Fruit fly (Drosophila melanogaster) whole organism, prepupa: ENCODE results near the gene U2af38.

Experiments
- Blimp-1 ChIP-seq: fragments of 200-800 bp; sonication (Bioruptor generic); optimal IDR thresholded peaks from 3 replicates; lab custom pipeline; 2017; ENCODE audit warnings: missing biosample characterization, missing genetic modification characterization, mild to moderate bottlenecking, moderate library complexity, missing genetic modification reagents
- CG10631 ChIP-seq: fragments of 200-800 bp; sonication (Bioruptor generic); optimal IDR thresholded peaks from 2 replicates; lab custom pipeline; 2016; ENCODE audit warnings: missing biosample characterization, missing genetic modification characterization
- CG11294 ChIP-seq: fragments of 200-800 bp; sonication (Bioruptor generic); IDR thresholded peaks from 2 replicates; pipeline ENCODE4 v1.3.6; 2022; ENCODE audit warnings: missing biosample characterization, missing genetic modification characterization
- CG11762 ChIP-seq: fragments of 200-800 bp; sonication (Bioruptor generic); optimal IDR thresholded peaks from 3 replicates; lab custom pipeline; 2016; ENCODE audit warnings: missing biosample characterization, missing genetic modification characterization; ENCODE audit not compliant: insufficient read depth
- CG11902 ChIP-seq: fragments of 200-800 bp; sonication (Bioruptor generic); optimal IDR thresholded peaks from 3 replicates; lab custom pipeline; 2016; ENCODE audit warnings: missing biosample characterization, missing genetic modification characterization
- CG15336 ChIP-seq: fragments of 200-800 bp; sonication (Bioruptor generic); IDR thresholded peaks from 2 replicates; pipeline ENCODE4 v1.3.6; 2022; ENCODE audit warnings: missing biosample characterization, missing genetic modification characterization
- CG1621 ChIP-seq: fragments of 200-800 bp; sonication (Bioruptor generic); optimal IDR thresholded peaks from 3 replicates; lab custom pipeline; 2018; ENCODE audit warnings: missing biosample characterization, mild to moderate bottlenecking, missing genetic modification characterization
- CG16779 ChIP-seq: fragments of 200-800 bp; sonication (Bioruptor generic); optimal IDR thresholded peaks from 3 replicates; lab custom pipeline; 2017; ENCODE audit warnings: missing biosample characterization, mild to moderate bottlenecking, missing genetic modification characterization
- CG3032 ChIP-seq: fragments of 200-800 bp; optimal IDR thresholded peaks from 2 replicates; lab custom pipeline; 2019; ENCODE audit warnings: missing biosample characterization, mild to moderate bottlenecking, missing genetic modification characterization, moderate library complexity
- CG31627 ChIP-seq: fragments of 200-800 bp; sonication (Bioruptor generic); optimal IDR thresholded peaks from 3 replicates; lab custom pipeline; 2016; ENCODE audit warnings: missing biosample characterization, missing genetic modification characterization
- CG32006 ChIP-seq: fragments of 200-800 bp; sonication (Bioruptor generic); optimal IDR thresholded peaks from 3 replicates; lab custom pipeline; 2017; ENCODE audit warnings: missing biosample characterization, mild to moderate bottlenecking, missing genetic modification characterization
- CG34406 ChIP-seq: fragments of 200-800 bp; sonication (Bioruptor generic); optimal IDR thresholded peaks from 3 replicates; lab custom pipeline; 2016; ENCODE audit warnings: missing biosample characterization, missing genetic modification characterization
- CG4318 ChIP-seq: fragments of 200-800 bp; sonication (Bioruptor generic); optimal IDR thresholded peaks from 3 replicates; lab custom pipeline; 2017; ENCODE audit warnings: missing biosample characterization, mild to moderate bottlenecking, missing genetic modification characterization
- CG6163 ChIP-seq: fragments of 200-800 bp; sonication (Bioruptor generic); IDR thresholded peaks from 3 replicates; pipeline ENCODE4 v1.3.6; 2022; ENCODE audit warnings: missing biosample characterization, missing genetic modification characterization
- CG6276 ChIP-seq: fragments of 200-800 bp; sonication (Bioruptor generic); optimal IDR thresholded peaks from 2 replicates; lab custom pipeline; 2017; ENCODE audit warnings: missing biosample characterization, mild to moderate bottlenecking, missing genetic modification characterization
- CG6792 ChIP-seq: fragments of 200-800 bp; sonication (Bioruptor generic); optimal IDR thresholded peaks from 3 replicates; lab custom pipeline; 2016; ENCODE audit warnings: missing biosample characterization, missing genetic modification characterization
- CG6808 ChIP-seq: fragments of 200-800 bp; sonication (Bioruptor generic); optimal IDR thresholded peaks from 3 replicates; lab custom pipeline; 2017; ENCODE audit warnings: missing biosample characterization, missing genetic modification characterization, mild to moderate bottlenecking, moderate library complexity, missing genetic modification reagents
- CG6854 ChIP-seq: fragments of 200-800 bp; sonication (Bioruptor generic); optimal IDR thresholded peaks from 2 replicates; lab custom pipeline; 2017; ENCODE audit warnings: missing biosample characterization, mild to moderate bottlenecking, missing genetic modification characterization
- CG7368 ChIP-seq: fragments of 200-800 bp; sonication (Bioruptor generic); optimal IDR thresholded peaks from 3 replicates; lab custom pipeline; 2016; ENCODE audit warnings: missing biosample characterization, missing genetic modification characterization
- CG8319 ChIP-seq: fragments of 200-800 bp; sonication (Bioruptor generic); optimal IDR thresholded peaks from 3 replicates; lab custom pipeline; 2016; ENCODE audit warnings: missing biosample characterization, missing genetic modification characterization
- CG9139 ChIP-seq: fragments of 200-800 bp; sonication (Bioruptor generic); optimal IDR thresholded peaks from 3 replicates; lab custom pipeline; 2017; ENCODE audit warnings: missing biosample characterization, mild to moderate bottlenecking, missing genetic modification characterization
- Eip78C ChIP-seq: fragments of 200-800 bp; sonication (Bioruptor generic); peaks from one replicate; lab custom pipeline; 2016; ENCODE audit warnings: missing biosample characterization, missing genetic modification characterization
- Eip93F ChIP-seq: fragments of 200-800 bp; sonication (Bioruptor generic); optimal IDR thresholded peaks from 2 replicates; lab custom pipeline; 2016; ENCODE audit warnings: missing biosample characterization, mild to moderate bottlenecking, missing genetic modification characterization
- Ets96B ChIP-seq: fragments of 200-800 bp; optimal IDR thresholded peaks from 2 replicates; lab custom pipeline; 2019; ENCODE audit warnings: missing biosample characterization, mild to moderate bottlenecking, missing genetic modification characterization, moderate library complexity
- Gug ChIP-seq: fragments of 200-800 bp; sonication (Bioruptor generic); IDR thresholded peaks from 2 replicates; pipeline ENCODE4 v1.3.6; 2022; ENCODE audit warnings: missing biosample characterization, missing genetic modification characterization
- Met ChIP-seq: fragments of 200-800 bp; sonication (Bioruptor generic); optimal IDR thresholded peaks from 3 replicates; lab custom pipeline; 2016; ENCODE audit warnings: missing biosample characterization, missing genetic modification characterization
- Smox ChIP-seq: fragments of 200-800 bp; sonication (Bioruptor generic); optimal IDR thresholded peaks from 3 replicates; lab custom pipeline; 2016; ENCODE audit warnings: missing biosample characterization, missing genetic modification characterization
- Sox102F ChIP-seq: fragments of 200-800 bp; sonication (Bioruptor generic); optimal IDR thresholded peaks from 2 replicates; lab custom pipeline; 2016; ENCODE audit warnings: missing biosample characterization, mild to moderate bottlenecking, missing genetic modification characterization
- Sox14 ChIP-seq: fragments of 200-800 bp; sonication (Bioruptor generic); optimal IDR thresholded peaks from 3 replicates; lab custom pipeline; 2016; ENCODE audit warnings: missing biosample characterization, missing genetic modification characterization
- Sox15 ChIP-seq: fragments of 200-800 bp; sonication (Bioruptor generic); optimal IDR thresholded peaks from 3 replicates; lab custom pipeline; 2016; ENCODE audit warnings: missing biosample characterization, missing genetic modification characterization
- acj6 ChIP-seq: fragments of 200-800 bp; sonication (Bioruptor generic); optimal IDR thresholded peaks from 3 replicates; lab custom pipeline; 2016; ENCODE audit warnings: missing biosample characterization, missing genetic modification characterization
- cyc ChIP-seq: fragments of 200-800 bp; sonication (Bioruptor generic); optimal IDR thresholded peaks from 3 replicates; lab custom pipeline; 2016; ENCODE audit warnings: missing biosample characterization, missing genetic modification characterization
- dsx ChIP-seq: fragments of 200-800 bp; optimal IDR thresholded peaks from 3 replicates; lab custom pipeline; 2019; ENCODE audit warnings: missing biosample characterization, mild to moderate bottlenecking, missing genetic modification characterization, moderate library complexity; ENCODE audit not compliant: poor library complexity, severe bottlenecking
- esn ChIP-seq: fragments of 200-800 bp; sonication (Bioruptor generic); optimal IDR thresholded peaks from 2 replicates; lab custom pipeline; 2016; ENCODE audit warnings: missing biosample characterization, mild to moderate bottlenecking, missing genetic modification characterization, moderate library complexity
- fd59A ChIP-seq: fragments of 200-800 bp; sonication (Bioruptor generic); optimal IDR thresholded peaks from 2 replicates; lab custom pipeline; 2017; ENCODE audit warnings: missing biosample characterization, mild to moderate bottlenecking, missing genetic modification characterization, missing genetic modification reagents
- fd85E ChIP-seq: fragments of 200-800 bp; sonication (Bioruptor generic); optimal IDR thresholded peaks from 3 replicates; lab custom pipeline; 2016; ENCODE audit warnings: missing biosample characterization, missing genetic modification characterization
- fkh ChIP-seq: fragments of 200-800 bp; sonication (Bioruptor generic); optimal IDR thresholded peaks from 3 replicates; lab custom pipeline; 2017; ENCODE audit warnings: missing biosample characterization, mild to moderate bottlenecking, missing genetic modification characterization, moderate library complexity
- lz ChIP-seq: fragments of 200-800 bp; sonication (Bioruptor generic); optimal IDR thresholded peaks from 3 replicates; lab custom pipeline; 2016; ENCODE audit warnings: missing biosample characterization, missing genetic modification characterization
- salr ChIP-seq, 2 experiments: fragments of 200-800 bp; sonication (Bioruptor generic); optimal IDR thresholded peaks; 3 replicates each; lab custom pipeline; 2016 to 2018; ENCODE audit warnings: missing biosample characterization in 2 of 2, missing genetic modification characterization in 2 of 2, mild to moderate bottlenecking in 1 of 2
- spab ChIP-seq: fragments of 200-800 bp; sonication (Bioruptor generic); optimal IDR thresholded peaks from 2 replicates; lab custom pipeline; 2017; ENCODE audit warnings: missing biosample characterization, mild to moderate bottlenecking, missing genetic modification characterization, missing genetic modification reagents
- svp ChIP-seq: fragments of 200-800 bp; sonication (Bioruptor generic); peaks from one replicate; lab custom pipeline; 2016; ENCODE audit warnings: missing biosample characterization, missing genetic modification characterization
- vri ChIP-seq: fragments of 200-800 bp; sonication (Bioruptor generic); optimal IDR thresholded peaks from 3 replicates; lab custom pipeline; 2016; ENCODE audit warnings: missing biosample characterization, mild to moderate bottlenecking, missing genetic modification characterization

Gene U2af38

DNA sequence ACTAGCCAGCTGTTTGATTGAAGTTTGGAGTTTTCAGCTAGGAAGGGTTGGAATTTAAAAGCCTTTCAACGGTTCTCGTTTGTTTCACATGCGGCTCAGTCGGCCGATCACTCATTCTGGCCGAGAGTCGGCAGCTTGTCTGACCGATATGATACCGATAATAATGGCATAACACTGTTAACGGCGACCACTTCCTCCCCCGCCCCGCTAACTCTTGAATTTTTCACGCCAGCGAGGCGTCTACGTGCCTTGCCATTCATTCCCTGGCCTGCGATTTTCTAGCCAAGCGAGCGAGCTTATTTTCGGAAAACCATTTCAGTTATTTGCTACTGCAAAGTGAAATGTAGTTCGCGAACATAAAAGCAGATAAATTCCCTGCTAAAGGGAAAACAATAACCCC lies 5.5 kb upstream of the U2af38 start:
- TF ChIP-seq Eip93F (GFP tag; lab: Kevin White, UChicago) (no peak), vri (peak; percentile 90), CG7368 (GFP tag; lab: Kevin White, UChicago) (no peak)
- TF ChIP-seq, all 60 proteins: peak for 1

DNA sequence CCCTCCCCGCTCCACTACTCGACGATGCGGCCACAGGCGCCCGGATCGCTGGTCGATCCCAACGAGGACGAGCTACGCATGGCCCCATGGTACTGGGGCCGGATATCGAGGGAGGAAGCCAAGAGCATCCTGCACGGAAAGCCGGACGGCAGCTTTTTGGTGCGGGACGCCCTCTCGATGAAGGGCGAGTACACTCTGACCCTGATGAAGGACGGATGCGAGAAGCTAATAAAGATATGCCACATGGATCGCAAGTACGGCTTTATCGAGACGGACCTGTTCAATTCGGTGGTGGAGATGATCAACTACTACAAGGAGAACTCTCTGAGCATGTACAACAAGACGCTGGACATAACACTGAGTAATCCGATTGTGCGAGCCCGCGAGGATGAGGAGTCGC lies 4.6 kb upstream of the U2af38 start:
- TF ChIP-seq Ets96B (no peak), fkh (GFP tag; lab: Kevin White, UChicago) (no peak), CG8319 (GFP tag; lab: Kevin White, UChicago) (no peak), svp (GFP tag; lab: Kevin White, UChicago) (peak; percentile 2)

DNA sequence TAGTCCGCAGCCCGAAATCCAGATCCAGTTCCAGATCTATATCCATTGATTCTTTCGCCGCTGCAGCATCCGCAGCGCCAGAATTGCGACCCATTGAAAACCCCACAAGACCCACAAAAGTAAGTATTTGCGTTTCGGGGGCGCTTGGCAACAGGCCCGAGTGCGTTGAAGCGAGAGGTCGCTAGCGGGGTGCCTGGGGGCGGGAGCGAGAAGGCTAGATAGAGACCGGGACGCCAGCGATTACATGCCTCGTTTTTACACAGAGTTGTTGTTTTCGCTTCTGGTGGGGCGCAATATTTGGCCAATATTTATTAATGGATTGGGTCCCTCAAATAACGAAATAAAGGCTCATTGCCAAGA lies 3.8 kb upstream of the U2af38 start:
- TF ChIP-seq fd59A (GFP tag; lab: Kevin White, UChicago) (no peak), fkh (GFP tag; lab: Kevin White, UChicago) (peak; percentile 89), CG15336 (no peak), svp (GFP tag; lab: Kevin White, UChicago) (peak; percentile 85), Eip78C (GFP tag; lab: Kevin White, UChicago) (peak; percentile 39)
- TF ChIP-seq, all 60 proteins: peak for 3

DNA sequence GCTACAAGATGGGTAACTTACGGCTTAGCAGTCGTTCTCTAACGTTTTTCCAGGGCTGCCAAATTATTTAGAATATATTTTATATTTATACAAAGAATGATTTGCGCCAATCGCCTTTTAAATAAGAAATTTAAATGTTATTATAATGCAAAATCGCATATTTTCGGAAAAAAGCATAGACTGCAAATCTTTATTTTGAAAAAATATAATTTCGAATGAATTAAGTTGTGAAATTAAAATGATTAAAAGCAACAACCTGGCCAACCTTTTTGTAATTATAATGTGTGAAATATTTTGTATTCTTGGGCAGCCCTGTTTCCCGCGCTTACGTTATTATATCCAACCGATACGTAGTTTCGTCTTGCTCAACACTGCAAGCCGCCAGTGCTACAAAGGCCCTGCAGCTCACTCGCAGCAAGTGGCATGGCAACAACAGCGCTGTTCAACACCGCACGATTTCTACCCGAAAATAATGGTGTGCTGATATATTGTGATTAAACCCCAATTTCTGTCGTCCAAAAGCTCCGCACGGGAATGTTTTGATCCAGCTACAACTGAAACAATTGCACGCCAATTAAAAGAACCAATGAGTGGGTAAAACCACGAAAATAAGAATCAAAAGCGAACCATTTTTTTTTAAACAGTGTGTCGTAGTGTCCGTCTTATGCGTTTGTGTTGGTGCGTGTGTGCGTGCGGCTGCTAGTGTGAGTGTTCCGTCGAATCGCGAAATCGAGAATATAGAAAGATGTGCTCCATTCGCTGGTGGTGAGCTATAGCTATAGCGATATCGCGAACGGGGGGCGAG lies 3.2 kb upstream of the U2af38 start, which contains the start of gene Pi3K21B:
Gene Pi3K21B, plus strand, starts transcription at position 401 of the 805 bp plus-strand sequence.
- TF ChIP-seq cyc (GFP tag; lab: Kevin White, UChicago), result peak; percentile 93
- peak; percentile 60 for TF ChIP-seq spab (GFP tag; lab: Kevin White, UChicago)
- TF ChIP-seq Eip78C (GFP tag; lab: Kevin White, UChicago), result peak; percentile 95
- TF ChIP-seq Blimp-1, result peak; percentile 57
- TF ChIP-seq Sox14 (GFP tag; lab: Kevin White, UChicago), result peak; percentile 88
- peak; percentile 75 for TF ChIP-seq Eip93F (GFP tag; lab: Kevin White, UChicago)
- TF ChIP-seq CG16779 (tag; lab: Kevin White, UChicago), result peak; percentile 38
- peak; percentile 87 for TF ChIP-seq Ets96B
- TF ChIP-seq CG6163 (GFP tag; lab: Robert Waterston, UW), result peak; percentile 88; the same call in 2 of the 3 replicates
- TF ChIP-seq CG6808 (GFP tag; lab: Kevin White, UChicago), result peak; percentile 79
- no peak for TF ChIP-seq CG4318
- TF ChIP-seq salr (GFP tag; optimal IDR thresholded peaks at IDR 0.05; lab: Kevin White, UChicago), result peak; percentile 56 to 87
- TF ChIP-seq Sox102F, result peak; percentile 84
- peak; percentile 61 for TF ChIP-seq CG9139 (GFP tag; lab: Kevin White, UChicago)
- peak; percentile 87 for TF ChIP-seq CG11902 (GFP tag; lab: Kevin White, UChicago)
- TF ChIP-seq CG10631 (GFP tag; lab: Kevin White, UChicago), result peak; percentile 93
- peak; percentile 52 for TF ChIP-seq Gug (GFP tag; lab: Robert Waterston, UW)
- peak; percentile 76 for TF ChIP-seq fd85E (GFP tag; lab: Kevin White, UChicago)
- TF ChIP-seq dsx (GFP tag; lab: Kevin White, UChicago), result peak; percentile 74
- peak; percentile 88 for TF ChIP-seq CG3032 (tag; lab: Kevin White, UChicago)
- peak; percentile 90 for TF ChIP-seq lz
- peak; percentile 90 for TF ChIP-seq Sox15 (GFP tag; lab: Kevin White, UChicago)
- peak; percentile 67; the same call in 1 of the 2 replicates for TF ChIP-seq CG11294 (GFP tag; lab: Robert Waterston, UW)
- TF ChIP-seq esn (GFP tag; lab: Kevin White, UChicago), result peak; percentile 91
- TF ChIP-seq vri, result peak; percentile 90
- peak; percentile 18 for TF ChIP-seq CG6854 (GFP tag; lab: Kevin White, UChicago)
- peak; percentile 80 for TF ChIP-seq CG15336
- peak; percentile 92 for TF ChIP-seq acj6
- peak; percentile 93 for TF ChIP-seq CG31627
- peak; percentile 90 for TF ChIP-seq CG6792 (GFP tag; lab: Kevin White, UChicago)
- TF ChIP-seq CG34406 (GFP tag; lab: Kevin White, UChicago), result peak; percentile 91
- TF ChIP-seq Met (GFP tag; lab: Kevin White, UChicago), result peak; percentile 87
- peak; percentile 83 for TF ChIP-seq CG8319 (GFP tag; lab: Kevin White, UChicago)
- TF ChIP-seq Smox (GFP tag; lab: Kevin White, UChicago), result peak; percentile 84
- TF ChIP-seq CG1621, result peak; percentile 67
- TF ChIP-seq fd59A (GFP tag; lab: Kevin White, UChicago), result peak; percentile 85
- peak; percentile 92 for TF ChIP-seq CG32006
- no peak for TF ChIP-seq CG6276 (GFP tag; lab: Kevin White, UChicago)
- TF ChIP-seq CG11762 (GFP tag; lab: Kevin White, UChicago), result peak; percentile 75
